Fruit fly (Drosophila melanogaster) S2 (cell line): Measurements from ENCODE around the gene e.

Experiments
- CG8478 ChIP-seq: fragments of >200 bp; optimal IDR thresholded peaks from 2 replicates; lab custom pipeline; 2018
- CTCF ChIP-seq, 2 experiments: fragments of >200 bp; optimal IDR thresholded peaks; 2 replicates each; lab custom pipeline; 2018

- peak; percentile 64 for TF ChIP-seq CTCF (optimal IDR thresholded peaks at IDR 0.05; lab: Kevin White, UChicago)
- TF ChIP-seq CG8478: no peak
These were observed 15.5 kb upstream of the e start for dm6 chr3R:21252478-21252877.
